Worm (Caenorhabditis elegans) whole organism, L4/young adult: ENCODE results near the gene H03G16.5.

Experiments used
- W03F9.2 ChIP-seq: fragments of 150-350 bp; optimal IDR thresholded peaks from 2 replicates; lab custom pipeline; 2014; ENCODE audit warnings: missing biosample characterization, missing genetic modification characterization
- dao-5 ChIP-seq: sonication (generic microtip); optimal IDR thresholded peaks from 2 replicates; lab custom pipeline; 2016; ENCODE audit warnings: missing genotype, missing genetic modification characterization, moderate library complexity, missing compliant biosample characterization
- him-1 ChIP-seq: sonication (generic microtip); optimal IDR thresholded peaks from 2 replicates; lab custom pipeline; 2016; ENCODE audit warnings: missing genotype, missing genetic modification reagents, missing genetic modification characterization, missing compliant biosample characterization

Gene H03G16.5

ce11 chrX:15016102-15016501 lies 40.5 kb downstream of the H03G16.5 start:
- TF ChIP-seq W03F9.2 (tag; lab: Kevin White, UChicago) (no peak), him-1 (tag; lab: Kevin White, UChicago) (no peak), dao-5 (tag; lab: Kevin White, UChicago) (no peak)

- TF ChIP-seq W03F9.2 (tag; lab: Kevin White, UChicago) = no peak
- TF ChIP-seq him-1 (tag; lab: Kevin White, UChicago) = no peak
- no peak for TF ChIP-seq dao-5 (tag; lab: Kevin White, UChicago)
Measured at ce11 chrX:15013941-15014453, 42.6 kb downstream of the H03G16.5 start.

ce11 chrX:15011526-15012274 lies 44.9 kb downstream of the H03G16.5 start:
- TF ChIP-seq dao-5 (tag; lab: Kevin White, UChicago) (no peak), W03F9.2 (tag; lab: Kevin White, UChicago) (no peak), him-1 (tag; lab: Kevin White, UChicago) (no peak)

ce11 chrX:15010941-15011340 lies 45.7 kb downstream of the H03G16.5 start:
- no peak for TF ChIP-seq W03F9.2 (tag; lab: Kevin White, UChicago)
- no peak for TF ChIP-seq dao-5 (tag; lab: Kevin White, UChicago)
- no peak for TF ChIP-seq him-1 (tag; lab: Kevin White, UChicago)

ce11 chrX:15008697-15009096 lies 47.9 kb downstream of the H03G16.5 start:
- no peak for TF ChIP-seq W03F9.2 (tag; lab: Kevin White, UChicago)
- no peak for TF ChIP-seq dao-5 (tag; lab: Kevin White, UChicago)
- no peak for TF ChIP-seq him-1 (tag; lab: Kevin White, UChicago)

- TF ChIP-seq dao-5 (tag; lab: Kevin White, UChicago) (no peak), him-1 (tag; lab: Kevin White, UChicago) (no peak), W03F9.2 (tag; lab: Kevin White, UChicago) (no peak)
Measured at ce11 chrX:15006847-15007358, 49.7 kb downstream of the H03G16.5 start, which contains the start of gene ergi-2. Gene ergi-2 (minus strand): TSS chrX:15007308.
